Fruit fly (Drosophila melanogaster): Measurements from ENCODE around the gene CG13674.
A peak's percentile ranks its signal among the peaks of the same experiment; 100 is the strongest.

Gene CG13674

DNA sequence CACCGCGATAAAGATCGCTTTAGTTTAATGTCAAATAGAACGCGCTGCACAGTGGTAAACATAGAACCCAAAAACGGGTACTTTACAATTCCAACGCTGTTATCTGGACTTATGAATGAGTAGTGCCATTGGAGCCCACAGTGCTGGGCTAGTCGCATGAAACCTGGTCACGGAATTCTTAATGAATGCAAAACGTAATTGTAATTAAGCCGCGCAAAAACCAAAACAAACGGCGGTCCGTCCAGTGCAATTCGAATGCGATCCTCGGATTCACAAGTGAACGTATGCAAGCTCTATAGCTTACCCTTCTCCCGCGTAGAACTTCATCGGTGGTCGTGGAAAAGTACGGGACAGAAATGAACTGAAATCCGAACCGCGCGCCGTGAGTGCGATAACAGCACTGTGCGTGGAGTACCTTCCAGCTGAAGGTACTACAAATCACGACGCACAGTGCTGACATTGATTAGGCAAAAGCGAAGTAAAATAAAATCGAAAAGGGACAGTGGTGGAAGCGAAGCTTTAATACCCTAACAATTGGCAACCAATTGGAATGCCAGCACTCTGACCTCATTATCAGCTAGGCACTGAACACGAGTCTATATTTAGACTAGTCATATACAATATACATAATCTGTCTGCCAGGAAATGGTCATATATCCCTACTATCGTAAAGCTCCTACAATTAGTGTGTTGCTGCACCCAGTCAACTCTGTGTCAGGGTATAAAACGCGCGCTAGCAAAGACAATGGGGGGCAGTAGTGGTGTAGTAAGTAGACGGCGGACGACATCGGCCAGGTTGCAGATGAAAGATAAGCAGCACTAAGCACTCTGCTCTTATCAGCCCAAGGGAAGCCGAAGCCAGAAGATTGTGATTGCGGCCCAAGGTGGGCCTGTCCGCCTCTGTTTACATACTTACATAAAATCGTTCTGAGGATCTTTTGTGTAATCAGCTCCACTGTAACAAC, 33.2 kb downstream of the CG13674 start (continued):
- no peak for TF ChIP-seq CG8765 (GFP tag; IDR thresholded peaks at IDR 0.05)
- TF ChIP-seq chm (GFP tag; IDR thresholded peaks at IDR 0.05): no peak
- no peak for TF ChIP-seq ap (GFP tag; IDR thresholded peaks at IDR 0.05)
- no peak for TF ChIP-seq gcm (GFP tag; optimal IDR thresholded peaks at IDR 0.05)
- no peak for TF ChIP-seq CG14860 (GFP tag; IDR thresholded peaks at IDR 0.05; ENCODE audit: partially characterized antibody)
- TF ChIP-seq pita (GFP tag; optimal IDR thresholded peaks at IDR 0.05): no peak
- peak; percentile 57 for TF ChIP-seq Hsf (GFP tag; optimal IDR thresholded peaks at IDR 0.05)
- TF ChIP-seq pho (GFP tag; optimal IDR thresholded peaks at IDR 0.05): peak; percentile 55
- TF ChIP-seq phol (tag; optimal IDR thresholded peaks at IDR 0.05): peak; percentile 43
- TF ChIP-seq Awh (GFP tag; IDR thresholded peaks at IDR 0.05): 0 out of 2 replicates have a peak, but pooled peaks have one; percentile 25
- TF ChIP-seq kah (GFP tag; optimal IDR thresholded peaks at IDR 0.05): no peak
- no peak for TF ChIP-seq CG3407 (GFP tag; optimal IDR thresholded peaks at IDR 0.05)
- TF ChIP-seq CoRest (tag; optimal IDR thresholded peaks at IDR 0.05): peak; percentile 59
- no peak for TF ChIP-seq CG16813 (GFP tag; IDR thresholded peaks at IDR 0.05; ENCODE audit: partially characterized antibody)
- TF ChIP-seq Xrp1 (GFP tag; IDR thresholded peaks at IDR 0.05): peak; percentile 41; the same call in 1 of the 2 replicates
- TF ChIP-seq salm (tag; optimal IDR thresholded peaks at IDR 0.05): no peak
- peak; percentile 84 for TF ChIP-seq Med (GFP tag)
- peak; percentile 26 for TF ChIP-seq Ssrp (tag; optimal IDR thresholded peaks at IDR 0.05)
- peak; percentile 79 for TF ChIP-seq cwo (GFP tag; optimal IDR thresholded peaks at IDR 0.05)
- TF ChIP-seq disco-r (GFP tag; optimal IDR thresholded peaks at IDR 0.05): peak; percentile 21
- TF ChIP-seq HLHmδ (GFP tag; optimal IDR thresholded peaks at IDR 0.05): peak; percentile 15
- TF ChIP-seq CG11560 (tag; IDR thresholded peaks at IDR 0.05): no peak
- TF ChIP-seq org-1 (GFP tag; optimal IDR thresholded peaks at IDR 0.05): no peak
- peak; percentile 51 for TF ChIP-seq CG31441 (GFP tag; IDR thresholded peaks at IDR 0.05)
- no peak for TF ChIP-seq CG12071 (GFP tag; optimal IDR thresholded peaks at IDR 0.05)
- peak; percentile 18 for TF ChIP-seq ems (GFP tag; optimal IDR thresholded peaks at IDR 0.05)
- TF ChIP-seq CG4404 (GFP tag; IDR thresholded peaks at IDR 0.05): no peak
- TF ChIP-seq nmo (GFP tag; optimal IDR thresholded peaks at IDR 0.05): peak; percentile 37
- TF ChIP-seq CG14441 (GFP tag; IDR thresholded peaks at IDR 0.05): peak; percentile 60
- TF ChIP-seq CG9437 (GFP tag; optimal IDR thresholded peaks at IDR 0.05): no peak
- no peak for TF ChIP-seq yki (optimal IDR thresholded peaks at IDR 0.05)
- peak; percentile 70 for TF ChIP-seq gro (GFP tag; optimal IDR thresholded peaks at IDR 0.05)
- TF ChIP-seq Atf3 (GFP tag; optimal IDR thresholded peaks at IDR 0.05): peak; percentile 59
- TF ChIP-seq ERR (GFP tag; optimal IDR thresholded peaks at IDR 0.05): peak; percentile 90
- TF ChIP-seq CG18599 (GFP tag; optimal IDR thresholded peaks at IDR 0.05): peak; percentile 80
- peak; percentile 99 for TF ChIP-seq grn (GFP tag; optimal IDR thresholded peaks at IDR 0.05)
- TF ChIP-seq sens (GFP tag): peak; percentile 89
- no peak; the same call in 2 of the 3 replicates for TF ChIP-seq B-H1 (GFP tag; IDR thresholded peaks at IDR 0.05)
- no peak for TF ChIP-seq slou (GFP tag; optimal IDR thresholded peaks at IDR 0.05)
- peak; percentile 46 for TF ChIP-seq CG11398 (GFP tag; optimal IDR thresholded peaks at IDR 0.05)
- TF ChIP-seq HmgD (GFP tag; optimal IDR thresholded peaks at IDR 0.05): peak; percentile 49
- TF ChIP-seq CG13296 (GFP tag; optimal IDR thresholded peaks at IDR 0.05): peak; percentile 58
- peak; percentile 52 for TF ChIP-seq E2f1 (GFP tag; IDR thresholded peaks at IDR 0.05)
- no peak for TF ChIP-seq pzg (GFP tag; optimal IDR thresholded peaks at IDR 0.05)
- TF ChIP-seq crp (GFP tag; optimal IDR thresholded peaks at IDR 0.05): no peak
- no peak for TF ChIP-seq CG15479 (GFP tag; optimal IDR thresholded peaks at IDR 0.05)
- TF ChIP-seq CG11695 (GFP tag; IDR thresholded peaks at IDR 0.05): 0 out of 3 replicates have a peak, but pooled peaks have one; percentile 34
- TF ChIP-seq Trl (optimal IDR thresholded peaks at IDR 0.05): no peak
- no peak for TF ChIP-seq Trl (GFP tag; optimal IDR thresholded peaks at IDR 0.05)

All from whole organism, embryonic.